Worm (Caenorhabditis elegans) whole organism, L1 larva: ENCODE measurements around the gene K12H4.6.

Experiments
- ama-1 ChIP-seq: fragments of 150-350 bp; optimal IDR thresholded peaks from 2 replicates; lab custom pipeline; 2014
- ceh-8 ChIP-seq: fragments of 200-800 bp; sonication (Bioruptor generic); optimal IDR thresholded peaks from 2 replicates; lab custom pipeline; 2018; ENCODE audit warnings: mild to moderate bottlenecking, missing genetic modification characterization, moderate library complexity, missing compliant biosample characterization
- elt-3 ChIP-seq, 6 experiments: fragments of 150-350 bp in 1 of 6; sonication (generic microtip); optimal IDR thresholded peaks; 2 replicates each; lab custom pipeline; 2017 to 2018; ENCODE audit warnings: missing biosample characterization in 6 of 6, missing genetic modification characterization in 6 of 6, inconsistent platforms in 1 of 6
- lin-39 ChIP-seq: fragments of 150-350 bp; optimal IDR thresholded peaks from 2 replicates; lab custom pipeline; 2014; ENCODE audit warnings: missing biosample characterization, missing genetic modification reagents, missing genetic modification characterization
- nhr-77 ChIP-seq: fragments of 150-350 bp; optimal IDR thresholded peaks from 2 replicates; lab custom pipeline; 2014; ENCODE audit warnings: missing biosample characterization, missing genetic modification characterization
- ztf-4 ChIP-seq: fragments of 150-350 bp; optimal IDR thresholded peaks from 2 replicates; lab custom pipeline; 2014; ENCODE audit warnings: missing biosample characterization, missing genetic modification characterization

ce11 chrIII:8029487-8029886 is 13.2 kb downstream of the K12H4.6 start, which contains the start of gene F44B9.8:
- TF ChIP-seq ama-1 (lab: Kevin White, UChicago) (no peak), nhr-77 (tag; lab: Kevin White, UChicago) (no peak), ceh-8 (GFP tag; lab: Kevin White, UChicago) (no peak), lin-39 (tag; lab: Kevin White, UChicago) (no peak), elt-3 (tag; optimal IDR thresholded peaks at IDR 0.05; lab: Kevin White, UChicago) (peak in 1 of 6 experiments; percentile 71), ztf-4 (peak; percentile 12)
